Fruit fly (Drosophila melanogaster) whole organism, adult: ENCODE results near the gene Cyfip.

Source experiments
- CG33017 ChIP-seq: fragments of 200-800 bp; sonication (Bioruptor generic); optimal IDR thresholded peaks from 2 replicates; lab custom pipeline; 2018; ENCODE audit warnings: missing biosample characterization, mild to moderate bottlenecking, missing genetic modification characterization, moderate library complexity
- CG7045 ChIP-seq: fragments of 200-800 bp; sonication (Bioruptor generic); optimal IDR thresholded peaks from 2 replicates; lab custom pipeline; 2017; ENCODE audit warnings: missing biosample characterization, mild to moderate bottlenecking, missing genetic modification characterization
- Crg-1 ChIP-seq: fragments of 200-800 bp; sonication (Bioruptor generic); optimal IDR thresholded peaks from 2 replicates; lab custom pipeline; 2016; ENCODE audit warnings: missing biosample characterization, missing genetic modification characterization
- cic ChIP-seq: fragments of 200-800 bp; sonication (Bioruptor generic); optimal IDR thresholded peaks from 2 replicates; lab custom pipeline; 2017; ENCODE audit warnings: missing biosample characterization, mild to moderate bottlenecking, missing genetic modification characterization, moderate library complexity
- cnc ChIP-seq, 2 experiments: fragments of >200 bp; optimal IDR thresholded peaks; 2 replicates each; lab custom pipeline; 2017
- kay ChIP-seq: fragments of 200-800 bp; sonication (Bioruptor generic); peaks from one replicate; lab custom pipeline; 2016; ENCODE audit warnings: missing biosample characterization, missing genetic modification characterization, borderline replicate concordance

DNA sequence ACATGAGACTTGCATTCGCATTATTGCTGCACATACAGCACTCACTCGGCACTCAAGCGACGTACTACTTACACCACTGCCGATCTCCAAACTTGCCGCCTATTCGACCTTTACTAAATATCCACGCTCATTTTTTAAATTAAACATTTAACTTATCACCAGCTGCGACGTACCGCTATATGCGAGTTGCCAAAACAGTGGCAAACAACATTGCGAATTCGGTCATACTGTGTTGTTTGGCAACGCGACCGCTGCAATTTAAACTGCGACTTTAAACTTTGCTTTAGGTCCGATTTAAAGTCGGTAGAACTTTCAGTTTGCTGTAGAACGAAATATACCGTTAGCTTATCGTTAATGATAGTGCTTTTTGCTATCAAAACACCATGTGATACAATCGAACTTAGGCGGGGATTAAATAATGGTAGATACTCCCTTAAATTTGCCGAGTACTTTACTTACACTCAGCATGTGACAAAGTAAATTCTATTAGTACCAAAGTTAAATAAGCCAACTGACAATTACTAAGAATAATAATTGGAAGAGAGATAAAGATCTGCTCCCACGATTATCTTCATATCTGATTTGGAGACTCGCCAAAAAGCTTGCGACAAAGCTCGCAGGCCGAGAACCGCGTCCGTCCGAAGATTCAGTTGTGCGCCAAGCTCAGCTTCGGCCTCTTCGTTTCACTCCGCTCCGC, 4.8 kb upstream of the Cyfip start, which contains the start of the genes CG6236 and ea:
- TF ChIP-seq CG7045 (GFP tag; lab: Kevin White, UChicago) (no peak), kay (GFP tag; lab: Kevin White, UChicago) (no peak), CG33017 (tag; lab: Kevin White, UChicago) (no peak), Crg-1 (GFP tag; lab: Kevin White, UChicago) (no peak), cic (GFP tag; lab: Kevin White, UChicago) (no peak), cnc (optimal IDR thresholded peaks at IDR 0.05; lab: Kevin White, UChicago) (no peak)
